Fruit fly (Drosophila melanogaster) whole organism, embryonic: ENCODE measurements around the gene CG7530.

Experiments
- Ada2b ChIP-seq: fragments of 200-800 bp; sonication (Bioruptor generic); IDR thresholded peaks from 2 replicates; pipeline ENCODE4 v1.3.6; 2022; ENCODE audit warnings: missing biosample characterization, missing genetic modification characterization
- Bteb2 ChIP-seq: fragments of 200-800 bp; sonication (Bioruptor generic); optimal IDR thresholded peaks from 2 replicates; lab custom pipeline; 2016; ENCODE audit warnings: missing biosample characterization, missing genetic modification characterization
- CG10979 ChIP-seq: fragments of 200-800 bp; sonication (Bioruptor generic); optimal IDR thresholded peaks from 2 replicates; lab custom pipeline; 2018; ENCODE audit warnings: missing biosample characterization, mild to moderate bottlenecking, missing genetic modification characterization, moderate library complexity
- CG11085 ChIP-seq: fragments of 200-800 bp; sonication (Bioruptor generic); IDR thresholded peaks from 2 replicates; pipeline ENCODE4 v1.3.6; 2022; ENCODE audit warnings: missing biosample characterization, missing genetic modification characterization
- CG11247 ChIP-seq: fragments of 200-800 bp; sonication (Bioruptor generic); IDR thresholded peaks from 2 replicates; pipeline ENCODE4 v1.3.6; 2022; ENCODE audit warnings: missing biosample characterization, missing genetic modification characterization
- CG12299 ChIP-seq: fragments of 200-800 bp; sonication (Bioruptor generic); optimal IDR thresholded peaks from 2 replicates; lab custom pipeline; 2018; ENCODE audit warnings: missing biosample characterization, mild to moderate bottlenecking, missing genetic modification characterization
- CG13123 ChIP-seq: fragments of 200-800 bp; sonication (Bioruptor generic); optimal IDR thresholded peaks from 2 replicates; lab custom pipeline; 2016; ENCODE audit warnings: missing biosample characterization, missing genetic modification characterization
- CG13296 ChIP-seq: fragments of 200-800 bp; sonication (Bioruptor generic); optimal IDR thresholded peaks from 3 replicates; lab custom pipeline; 2018; ENCODE audit warnings: missing biosample characterization, mild to moderate bottlenecking, missing genetic modification characterization
- CG14860 ChIP-seq: fragments of 200-800 bp; sonication (Bioruptor generic); IDR thresholded peaks from 3 replicates; pipeline ENCODE4 v1.3.6; 2022; ENCODE audit warnings: missing biosample characterization, missing genetic modification characterization; ENCODE audit not compliant: partially characterized antibody
- CG15479 ChIP-seq: fragments of 200-800 bp; sonication (Bioruptor generic); optimal IDR thresholded peaks from 3 replicates; lab custom pipeline; 2019; ENCODE audit warnings: missing biosample characterization, mild to moderate bottlenecking, missing genetic modification characterization, moderate library complexity
- CG15601 ChIP-seq: fragments of 200-800 bp; sonication (Bioruptor generic); optimal IDR thresholded peaks from 3 replicates; lab custom pipeline; 2019; ENCODE audit warnings: missing biosample characterization, mild to moderate bottlenecking, missing genetic modification characterization, moderate library complexity
- CG17385 ChIP-seq: fragments of 200-800 bp; sonication (Bioruptor generic); optimal IDR thresholded peaks from 3 replicates; lab custom pipeline; 2018; ENCODE audit warnings: missing biosample characterization, mild to moderate bottlenecking, missing genetic modification characterization
- CG18011 ChIP-seq: fragments of 200-800 bp; sonication (Bioruptor generic); optimal IDR thresholded peaks from 2 replicates; lab custom pipeline; 2017; ENCODE audit warnings: missing biosample characterization, missing genetic modification characterization, mild to moderate bottlenecking, moderate library complexity, missing genotype
- CG30020 ChIP-seq: fragments of 200-800 bp; optimal IDR thresholded peaks from 2 replicates; lab custom pipeline; 2019; ENCODE audit warnings: missing biosample characterization, mild to moderate bottlenecking, missing genetic modification characterization, moderate library complexity
- CG30403 ChIP-seq: fragments of 200-800 bp; sonication (Bioruptor generic); optimal IDR thresholded peaks from 3 replicates; lab custom pipeline; 2016; ENCODE audit warnings: missing biosample characterization, missing genetic modification characterization
- CG31365 ChIP-seq: fragments of 200-800 bp; sonication (Bioruptor generic); optimal IDR thresholded peaks from 2 replicates; lab custom pipeline; 2018; ENCODE audit warnings: missing biosample characterization, mild to moderate bottlenecking, missing genetic modification characterization
- CG3163 ChIP-seq: fragments of 200-800 bp; sonication (Bioruptor generic); optimal IDR thresholded peaks from 3 replicates; lab custom pipeline; 2016; ENCODE audit warnings: missing biosample characterization, missing genetic modification characterization
- CG33557 ChIP-seq: fragments of 200-800 bp; sonication (Bioruptor generic); optimal IDR thresholded peaks from 2 replicates; lab custom pipeline; 2019; ENCODE audit warnings: missing biosample characterization, mild to moderate bottlenecking, missing genetic modification characterization, moderate library complexity
- CG4820 ChIP-seq: fragments of 200-800 bp; sonication (Bioruptor generic); optimal IDR thresholded peaks from 3 replicates; lab custom pipeline; 2016; ENCODE audit warnings: missing biosample characterization, missing genetic modification characterization
- CG6689 ChIP-seq: fragments of 200-800 bp; sonication (Bioruptor generic); IDR thresholded peaks from 2 replicates; pipeline ENCODE4 v1.3.6; 2022; ENCODE audit warnings: missing biosample characterization, missing genetic modification characterization
- CG7357 ChIP-seq: fragments of 200-800 bp; sonication (Bioruptor generic); IDR thresholded peaks from 3 replicates; pipeline ENCODE4 v1.3.6; 2022; ENCODE audit warnings: missing biosample characterization, missing genetic modification characterization
- CG7556 ChIP-seq: fragments of 200-800 bp; sonication (Bioruptor generic); optimal IDR thresholded peaks from 2 replicates; lab custom pipeline; 2017; ENCODE audit warnings: missing biosample characterization, mild to moderate bottlenecking, missing genetic modification characterization
- CG7786 ChIP-seq: fragments of 200-800 bp; sonication (Bioruptor generic); optimal IDR thresholded peaks from 2 replicates; lab custom pipeline; 2016; ENCODE audit warnings: missing biosample characterization, missing genetic modification characterization
- CG8089 ChIP-seq: fragments of 200-800 bp; sonication (Bioruptor generic); optimal IDR thresholded peaks from 3 replicates; lab custom pipeline; 2016; ENCODE audit warnings: missing biosample characterization, missing genetic modification characterization
- CG9932 ChIP-seq: fragments of 200-800 bp; sonication (Bioruptor generic); IDR thresholded peaks from 2 replicates; pipeline ENCODE4 v1.3.6; 2022; ENCODE audit warnings: missing biosample characterization, missing genetic modification characterization
- CkIIα-i1 ChIP-seq: fragments of 200-800 bp; sonication (Bioruptor generic); IDR thresholded peaks from 2 replicates; pipeline ENCODE4 v1.3.6; 2022; ENCODE audit warnings: missing biosample characterization, missing genetic modification characterization
- Dbx ChIP-seq: fragments of 200-800 bp; sonication (Bioruptor generic); IDR thresholded peaks from 3 replicates; pipeline ENCODE4 v1.3.6; 2022; ENCODE audit warnings: missing biosample characterization, missing genetic modification characterization
- HmgZ ChIP-seq: fragments of 200-800 bp; sonication (Bioruptor generic); optimal IDR thresholded peaks from 2 replicates; lab custom pipeline; 2018; ENCODE audit warnings: missing biosample characterization, mild to moderate bottlenecking, missing genetic modification characterization
- Nf-YA ChIP-seq: fragments of 200-800 bp; sonication (Bioruptor generic); IDR thresholded peaks from 2 replicates; pipeline ENCODE4 v1.3.6; 2022; ENCODE audit warnings: missing biosample characterization, missing genetic modification characterization
- Sin3A ChIP-seq: fragments of >200 bp; optimal IDR thresholded peaks from 2 replicates; lab custom pipeline; 2018
- Sox102F ChIP-seq: fragments of 200-800 bp; sonication (Bioruptor generic); optimal IDR thresholded peaks from 2 replicates; lab custom pipeline; 2018; ENCODE audit warnings: missing biosample characterization, mild to moderate bottlenecking, missing genetic modification characterization, moderate library complexity
- Ssrp ChIP-seq: fragments of 200-800 bp; sonication (Bioruptor generic); optimal IDR thresholded peaks from 2 replicates; lab custom pipeline; 2018; ENCODE audit warnings: missing biosample characterization, mild to moderate bottlenecking, missing genetic modification characterization, moderate library complexity
- Stat92E ChIP-seq, 3 experiments: fragments of >200 bp in 2 of 3; fragments of 200-800 bp in 1 of 3; sonication (Bioruptor generic) in 1 of 3; optimal IDR thresholded peaks; 2 replicates each; lab custom pipeline; 2017 to 2019; ENCODE audit warnings: missing biosample characterization in 3 of 3, missing genetic modification characterization in 3 of 3, mild to moderate bottlenecking in 1 of 3, moderate library complexity in 1 of 3
- TFAM ChIP-seq: fragments of 200-800 bp; sonication (Bioruptor generic); optimal IDR thresholded peaks from 2 replicates; lab custom pipeline; 2017; ENCODE audit warnings: missing biosample characterization, missing genetic modification characterization, inconsistent platforms
- Xrp1 ChIP-seq: fragments of 200-800 bp; sonication (Bioruptor generic); IDR thresholded peaks from 2 replicates; pipeline ENCODE4 v1.3.6; 2022; ENCODE audit warnings: missing biosample characterization, missing genetic modification characterization
- YL-1 ChIP-seq: fragments of 200-800 bp; sonication (Bioruptor generic); optimal IDR thresholded peaks from 3 replicates; lab custom pipeline; 2017; ENCODE audit warnings: missing biosample characterization, mild to moderate bottlenecking, missing genetic modification characterization
- bigmax ChIP-seq: fragments of 200-800 bp; sonication (Bioruptor generic); optimal IDR thresholded peaks from 2 replicates; lab custom pipeline; 2018; ENCODE audit warnings: missing biosample characterization, mild to moderate bottlenecking, missing genetic modification characterization
- cg ChIP-seq: fragments of 200-800 bp; sonication (Bioruptor generic); optimal IDR thresholded peaks from 3 replicates; lab custom pipeline; 2019; ENCODE audit warnings: missing biosample characterization, mild to moderate bottlenecking, missing genetic modification characterization, moderate library complexity
- chif ChIP-seq, 2 experiments: fragments of 200-800 bp; sonication (Bioruptor generic); optimal IDR thresholded peaks; 3 replicates each; lab custom pipeline; 2016; ENCODE audit warnings: missing biosample characterization in 2 of 2, missing genetic modification characterization in 2 of 2
- eyg ChIP-seq: fragments of 200-800 bp; sonication (Bioruptor generic); optimal IDR thresholded peaks from 3 replicates; lab custom pipeline; 2016; ENCODE audit warnings: missing biosample characterization, missing genetic modification characterization
- hbn ChIP-seq: fragments of 200-800 bp; sonication (Bioruptor generic); IDR thresholded peaks from 2 replicates; pipeline ENCODE4 v1.3.6; 2022; ENCODE audit warnings: missing biosample characterization, missing genetic modification characterization; ENCODE audit not compliant: partially characterized antibody
- jing ChIP-seq: fragments of 200-800 bp; sonication (Bioruptor generic); optimal IDR thresholded peaks from 2 replicates; lab custom pipeline; 2018; ENCODE audit warnings: missing biosample characterization, mild to moderate bottlenecking, missing genetic modification characterization
- lilli ChIP-seq: fragments of 200-800 bp; sonication (Bioruptor generic); optimal IDR thresholded peaks from 3 replicates; lab custom pipeline; 2016; ENCODE audit warnings: missing biosample characterization, missing genetic modification characterization
- mld ChIP-seq: fragments of 200-800 bp; sonication (Bioruptor generic); IDR thresholded peaks from 3 replicates; pipeline ENCODE4 v1.3.6; 2022; ENCODE audit warnings: missing biosample characterization, missing genetic modification characterization; ENCODE audit not compliant: partially characterized antibody
- nau ChIP-seq: fragments of 200-800 bp; sonication (Bioruptor generic); optimal IDR thresholded peaks from 3 replicates; lab custom pipeline; 2017; ENCODE audit warnings: missing biosample characterization, mild to moderate bottlenecking, missing genetic modification characterization, missing genetic modification reagents
- odd ChIP-seq: fragments of 200-800 bp; sonication (Bioruptor generic); optimal IDR thresholded peaks from 2 replicates; lab custom pipeline; 2017; ENCODE audit warnings: missing biosample characterization, mild to moderate bottlenecking, missing genetic modification characterization
- org-1 ChIP-seq: fragments of 200-800 bp; sonication (Bioruptor generic); optimal IDR thresholded peaks from 2 replicates; lab custom pipeline; 2017; ENCODE audit warnings: missing biosample characterization, missing genetic modification characterization
- sens-2 ChIP-seq: fragments of 200-800 bp; sonication (Bioruptor generic); IDR thresholded peaks from 2 replicates; pipeline ENCODE4 v1.3.6; 2022; ENCODE audit warnings: missing biosample characterization, missing genetic modification characterization
- unc-4 ChIP-seq: fragments of 200-800 bp; sonication (Bioruptor generic); IDR thresholded peaks from 2 replicates; pipeline ENCODE4 v1.3.6; 2022; ENCODE audit warnings: missing biosample characterization, missing genetic modification characterization; ENCODE audit not compliant: partially characterized antibody
- usp ChIP-seq: fragments of >200 bp; optimal IDR thresholded peaks from 2 replicates; lab custom pipeline; 2017; ENCODE audit warnings: missing biosample characterization, missing genetic modification characterization

CG7530 gene

DNA sequence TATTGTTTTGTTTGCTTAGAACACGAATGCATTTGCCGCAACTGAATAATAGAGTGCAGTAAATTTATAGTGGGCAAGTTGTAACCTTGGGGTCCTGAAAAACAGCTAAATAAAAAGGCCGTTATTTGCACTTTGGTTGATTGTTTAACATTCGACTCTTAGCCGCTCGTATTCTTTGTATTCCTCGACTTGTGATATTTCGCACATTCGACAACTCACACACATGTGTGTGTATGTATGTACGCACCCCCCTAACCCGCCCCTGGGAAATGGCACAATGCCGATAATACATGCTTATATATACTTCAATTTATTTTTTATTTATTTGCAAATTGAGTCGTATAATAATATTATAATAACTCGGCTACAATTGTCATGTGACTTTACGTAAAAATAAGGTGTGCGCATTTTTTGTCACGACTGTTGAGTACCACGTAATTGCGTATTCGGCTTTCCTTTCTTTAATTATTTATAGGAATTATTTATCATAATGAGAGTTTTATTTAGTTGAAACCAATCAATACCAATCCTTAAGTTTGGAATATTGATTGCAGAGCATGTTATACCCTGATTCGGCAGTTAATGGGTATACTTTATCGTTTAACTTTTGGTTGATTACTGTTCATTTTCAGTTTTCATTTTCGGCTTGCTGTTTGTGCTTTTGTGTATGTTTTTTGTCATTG, 23.6 kb upstream of the CG7530 start (continued):
- TF ChIP-seq CG10979 (peak; percentile 25), TFAM (GFP tag; lab: Kevin White, UChicago) (no peak), Xrp1 (GFP tag; lab: Robert Waterston, UW) (peak; percentile 48; the same call in 1 of the 2 replicates), CkIIα-i1 (GFP tag; lab: Robert Waterston, UW) (no peak), odd (GFP tag; lab: Kevin White, UChicago) (no peak), nau (no peak), Sox102F (GFP tag; lab: Kevin White, UChicago) (peak; percentile 47), CG17385 (GFP tag; lab: Kevin White, UChicago) (peak; percentile 8), CG14860 (GFP tag; lab: Robert Waterston, UW) (no peak), CG7786 (no peak), jing (GFP tag; lab: Kevin White, UChicago) (no peak), Stat92E (GFP tag; optimal IDR thresholded peaks at IDR 0.05; lab: Kevin White, UChicago) (no peak), Bteb2 (GFP tag; lab: Kevin White, UChicago) (no peak), unc-4 (GFP tag; lab: Robert Waterston, UW) (no peak), CG15601 (tag; lab: Kevin White, UChicago) (no peak), bigmax (GFP tag; lab: Kevin White, UChicago) (no peak), CG30020 (tag; lab: Kevin White, UChicago) (no peak), CG9932 (GFP tag; lab: Robert Waterston, UW) (no peak), eyg (GFP tag; lab: Kevin White, UChicago) (no peak), chif (GFP tag; optimal IDR thresholded peaks at IDR 0.05; lab: Kevin White, UChicago) (no peak), CG18011 (GFP tag; lab: Kevin White, UChicago) (no peak), hbn (GFP tag; lab: Robert Waterston, UW) (no peak), mld (GFP tag; lab: Robert Waterston, UW) (no peak), HmgZ (tag; lab: Kevin White, UChicago) (no peak), CG11085 (GFP tag; lab: Robert Waterston, UW) (no peak), CG7357 (GFP tag; lab: Robert Waterston, UW) (no peak), lilli (peak; percentile 50), Sin3A (lab: Kevin White, UChicago) (no peak), CG12299 (tag; lab: Kevin White, UChicago) (no peak), CG15479 (GFP tag; lab: Kevin White, UChicago) (no peak), CG8089 (no peak), usp (GFP tag; lab: Kevin White, UChicago) (no peak), Dbx (GFP tag; lab: Robert Waterston, UW) (no peak), org-1 (peak; percentile 16), Ada2b (GFP tag; lab: Robert Waterston, UW) (peak; percentile 54), CG6689 (GFP tag; lab: Robert Waterston, UW) (peak; percentile 44), CG33557 (GFP tag; lab: Kevin White, UChicago) (no peak), CG4820 (GFP tag; lab: Kevin White, UChicago) (no peak), CG7556 (GFP tag; lab: Kevin White, UChicago) (peak; percentile 29), Ssrp (peak; percentile 10), CG3163 (GFP tag; lab: Kevin White, UChicago) (no peak), cg (GFP tag; lab: Kevin White, UChicago) (no peak), CG31365 (tag; lab: Kevin White, UChicago) (no peak), CG11247 (GFP tag; lab: Robert Waterston, UW) (no peak), YL-1 (GFP tag; lab: Kevin White, UChicago) (no peak), CG13296 (GFP tag; lab: Kevin White, UChicago) (peak; percentile 11), Nf-YA (GFP tag; lab: Robert Waterston, UW) (no peak), sens-2 (GFP tag; lab: Robert Waterston, UW) (no peak), CG13123 (GFP tag; lab: Kevin White, UChicago) (no peak), CG30403 (GFP tag; lab: Kevin White, UChicago) (peak; percentile 52)
